Fruit fly (Drosophila melanogaster): ENCODE results near the gene CG9951.

- TF ChIP-seq CG8478 (optimal IDR thresholded peaks at IDR 0.05) (no peak), CTCF (optimal IDR thresholded peaks at IDR 0.05) (no peak)
These were observed 20.0 kb upstream of the CG9951 start for dm6 chr3L:16842952-16843351.
